Fruit fly (Drosophila melanogaster): ENCODE measurements around the gene aus.

Gene aus

DNA sequence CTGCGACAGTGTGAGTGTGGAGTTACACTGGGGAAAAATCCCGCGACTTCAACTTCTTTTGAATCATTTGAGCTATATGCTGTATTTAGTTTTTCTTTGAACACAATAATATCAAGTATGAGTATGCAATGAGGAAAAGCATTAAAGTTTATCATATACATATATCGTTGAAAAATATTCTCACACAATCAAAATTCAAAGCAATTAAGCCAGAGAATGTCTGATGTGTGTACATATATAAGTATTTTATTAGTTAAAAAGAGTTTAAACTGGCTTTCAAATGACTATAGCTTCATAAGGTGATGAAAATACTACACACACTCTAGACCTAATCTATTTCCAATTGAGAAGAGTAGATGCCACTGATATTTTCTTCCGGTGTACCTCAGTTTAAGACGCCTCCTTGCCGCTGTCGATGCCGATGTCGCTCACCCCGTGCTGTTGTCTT, 12.6 kb downstream of the aus start (continued):
- TF ChIP-seq zen (tag; optimal IDR thresholded peaks at IDR 0.05) = no peak
- no peak for TF ChIP-seq Dfd (GFP tag; optimal IDR thresholded peaks at IDR 0.05)
- no peak for TF ChIP-seq CG11398 (GFP tag; optimal IDR thresholded peaks at IDR 0.05)
- TF ChIP-seq luna (GFP tag; optimal IDR thresholded peaks at IDR 0.05) = no peak
- no peak for TF ChIP-seq CG1832 (GFP tag; optimal IDR thresholded peaks at IDR 0.05)
- no peak for TF ChIP-seq Doc2 (GFP tag; IDR thresholded peaks at IDR 0.05)
- TF ChIP-seq Spps (tag; optimal IDR thresholded peaks at IDR 0.05) = peak; percentile 3
- peak; percentile 26 for TF ChIP-seq CG18619 (GFP tag; optimal IDR thresholded peaks at IDR 0.05)
- TF ChIP-seq ase (GFP tag; IDR thresholded peaks at IDR 0.05) = no peak
- TF ChIP-seq chinmo (GFP tag; IDR thresholded peaks at IDR 0.05; ENCODE audit: partially characterized antibody) = no peak
- TF ChIP-seq CG8388 (GFP tag; optimal IDR thresholded peaks at IDR 0.05) = peak; percentile 50
- peak; percentile 78 for TF ChIP-seq CG2712 (tag; optimal IDR thresholded peaks at IDR 0.05)
- TF ChIP-seq Hsf (GFP tag; optimal IDR thresholded peaks at IDR 0.05) = peak; percentile 67
- no peak for TF ChIP-seq sd (tag; optimal IDR thresholded peaks at IDR 0.05)
- TF ChIP-seq en (GFP tag; optimal IDR thresholded peaks at IDR 0.05) = no peak
- TF ChIP-seq CG18476 (GFP tag; optimal IDR thresholded peaks at IDR 0.05) = peak; percentile 16
- peak in 1 of 2 experiments; percentile 35 for TF ChIP-seq Eip74EF (GFP tag; optimal IDR thresholded peaks at IDR 0.05)
- TF ChIP-seq C15 (GFP tag; IDR thresholded peaks at IDR 0.05) = no peak
- TF ChIP-seq CG2129 (GFP tag; IDR thresholded peaks at IDR 0.05; ENCODE audit: partially characterized antibody) = no peak
- TF ChIP-seq cg (GFP tag; optimal IDR thresholded peaks at IDR 0.05) = peak; percentile 35
- peak in 1 of 2 experiments; percentile 36 for TF ChIP-seq Hr51 (GFP tag; optimal IDR thresholded peaks at IDR 0.05)
- TF ChIP-seq CG18764 (GFP tag; optimal IDR thresholded peaks at IDR 0.05) = no peak
- no peak for TF ChIP-seq CkIIα-i1 (GFP tag; IDR thresholded peaks at IDR 0.05)
- no peak for TF ChIP-seq CG6654 (GFP tag; optimal IDR thresholded peaks at IDR 0.05)
- TF ChIP-seq pfk (GFP tag; optimal IDR thresholded peaks at IDR 0.05) = no peak
- TF ChIP-seq CG32772 (GFP tag; IDR thresholded peaks at IDR 0.05) = 0 out of 2 replicates have a peak, but pooled peaks have one; percentile 6
- TF ChIP-seq CG1024 (GFP tag; IDR thresholded peaks at IDR 0.05) = no peak
- no peak for TF ChIP-seq CG15011 (GFP tag; optimal IDR thresholded peaks at IDR 0.05)
- TF ChIP-seq ac (GFP tag; optimal IDR thresholded peaks at IDR 0.05) = peak; percentile 54
- TF ChIP-seq fd102C (GFP tag; optimal IDR thresholded peaks at IDR 0.05) = peak; percentile 12
- peak; percentile 33 for TF ChIP-seq CG15073 (GFP tag; optimal IDR thresholded peaks at IDR 0.05)
- no peak for TF ChIP-seq pros (GFP tag; optimal IDR thresholded peaks at IDR 0.05)
- TF ChIP-seq lmd (GFP tag; IDR thresholded peaks at IDR 0.05) = no peak; the same call in 1 of the 2 replicates
- TF ChIP-seq Camta (GFP tag; optimal IDR thresholded peaks at IDR 0.05) = no peak
- peak; percentile 23 for TF ChIP-seq Atf3 (GFP tag; optimal IDR thresholded peaks at IDR 0.05)
- no peak for TF ChIP-seq caup (GFP tag; optimal IDR thresholded peaks at IDR 0.05; ENCODE audit: severe bottlenecking)
- no peak for TF ChIP-seq Dip2 (GFP tag; IDR thresholded peaks at IDR 0.05)
- TF ChIP-seq yki (optimal IDR thresholded peaks at IDR 0.05) = no peak
- TF ChIP-seq mld (GFP tag; IDR thresholded peaks at IDR 0.05; ENCODE audit: partially characterized antibody) = no peak
- no peak for TF ChIP-seq CG10147 (GFP tag; optimal IDR thresholded peaks at IDR 0.05)
- peak; percentile 6 for TF ChIP-seq CG6813 (GFP tag; optimal IDR thresholded peaks at IDR 0.05)
- TF ChIP-seq CG11695 (GFP tag; IDR thresholded peaks at IDR 0.05) = no peak
- TF ChIP-seq Nf-YA (GFP tag; IDR thresholded peaks at IDR 0.05) = 0 out of 2 replicates have a peak, but pooled peaks have one; percentile 20
- no peak for TF ChIP-seq NC2α (GFP tag; optimal IDR thresholded peaks at IDR 0.05)
- no peak for TF ChIP-seq MTF-1 (GFP tag; optimal IDR thresholded peaks at IDR 0.05; ENCODE audit: borderline replicate concordance)
- no peak for TF ChIP-seq crc (GFP tag; optimal IDR thresholded peaks at IDR 0.05)
- peak; percentile 94 for TF ChIP-seq sens (GFP tag)
- peak; percentile 66 for TF ChIP-seq CG17829 (tag; optimal IDR thresholded peaks at IDR 0.05)
- peak; percentile 3 for TF ChIP-seq CG10431 (GFP tag; optimal IDR thresholded peaks at IDR 0.05)
- no peak for TF ChIP-seq CG4617 (GFP tag; optimal IDR thresholded peaks at IDR 0.05; ENCODE audit: borderline replicate concordance)

All from whole organism, embryonic.